Worm (Caenorhabditis elegans) whole organism, L1 larva: ENCODE measurements around the gene srt-27.
A peak's percentile ranks its signal among the peaks of the same experiment; 100 is the strongest.

Source experiments
- C04F5.9 ChIP-seq: sonication (generic microtip); optimal IDR thresholded peaks from 2 replicates; lab custom pipeline; 2016; ENCODE audit warnings: missing genetic modification characterization, missing compliant biosample characterization
- C34B4.2 ChIP-seq: sonication (generic microtip); optimal IDR thresholded peaks from 2 replicates; lab custom pipeline; 2017; ENCODE audit warnings: mild to moderate bottlenecking, missing genetic modification characterization, missing compliant biosample characterization
- alr-1 ChIP-seq: fragments of 200-800 bp; sonication (Bioruptor generic); optimal IDR thresholded peaks from 2 replicates; lab custom pipeline; 2018; ENCODE audit warnings: borderline replicate concordance, mild to moderate bottlenecking, missing genetic modification characterization, missing compliant biosample characterization
- aly-2 ChIP-seq: fragments of 150-350 bp; optimal IDR thresholded peaks from 2 replicates; lab custom pipeline; 2014; ENCODE audit warnings: missing biosample characterization, missing genetic modification characterization
- ama-1 ChIP-seq: fragments of 150-350 bp; optimal IDR thresholded peaks from 2 replicates; lab custom pipeline; 2014
- ceh-63 ChIP-seq: fragments of 200-800 bp; sonication (Bioruptor generic); optimal IDR thresholded peaks from 2 replicates; lab custom pipeline; 2018; ENCODE audit warnings: mild to moderate bottlenecking, missing genetic modification characterization, missing compliant biosample characterization
- ceh-8 ChIP-seq: fragments of 200-800 bp; sonication (Bioruptor generic); optimal IDR thresholded peaks from 2 replicates; lab custom pipeline; 2018; ENCODE audit warnings: mild to moderate bottlenecking, missing genetic modification characterization, moderate library complexity, missing compliant biosample characterization
- ceh-90 ChIP-seq: sonication (generic microtip); optimal IDR thresholded peaks from 2 replicates; lab custom pipeline; 2016; ENCODE audit warnings: missing genetic modification characterization, missing compliant biosample characterization
- ces-1 ChIP-seq: fragments of 150-350 bp; optimal IDR thresholded peaks from 2 replicates; lab custom pipeline; 2014; ENCODE audit warnings: missing biosample characterization, missing genetic modification reagents, missing genetic modification characterization
- efl-1 ChIP-seq, 4 experiments: fragments of 150-350 bp; optimal IDR thresholded peaks in 3 of 4; peaks in 1 of 4; 1 replicate in 1 of 4; 2 replicates in 3 of 4; lab custom pipeline; 2014; ENCODE audit warnings: missing biosample characterization in 2 of 4, missing genetic modification characterization in 2 of 4, missing genetic modification reagents in 2 of 4
- egl-13 ChIP-seq: sonication (generic microtip); optimal IDR thresholded peaks from 2 replicates; lab custom pipeline; 2016; ENCODE audit warnings: missing genotype, missing genetic modification reagents, missing genetic modification characterization, missing compliant biosample characterization
- egl-27 ChIP-seq, 2 experiments: fragments of 150-350 bp in 1 of 2; sonication (generic microtip); optimal IDR thresholded peaks; 3 replicates each; lab custom pipeline; 2017 to 2018; ENCODE audit warnings: missing biosample characterization in 2 of 2, missing genetic modification characterization in 2 of 2, missing genetic modification reagents in 2 of 2
- elt-3 ChIP-seq, 6 experiments: fragments of 150-350 bp in 1 of 6; sonication (generic microtip); optimal IDR thresholded peaks; 2 replicates each; lab custom pipeline; 2017 to 2018; ENCODE audit warnings: missing biosample characterization in 6 of 6, missing genetic modification characterization in 6 of 6, inconsistent platforms in 1 of 6
- ets-5 ChIP-seq: fragments of 200-800 bp; sonication (Bioruptor generic); IDR thresholded peaks from 2 replicates; pipeline ENCODE4 v1.3.6; 2022; ENCODE audit warnings: missing genetic modification characterization, missing compliant biosample characterization
- hlh-17 ChIP-seq: fragments of 200-800 bp; sonication (Bioruptor generic); optimal IDR thresholded peaks from 2 replicates; lab custom pipeline; 2018; ENCODE audit warnings: missing genetic modification characterization, mild to moderate bottlenecking, missing compliant biosample characterization, moderate library complexity, borderline replicate concordance
- hpl-2 ChIP-seq: fragments of 150-350 bp; optimal IDR thresholded peaks from 2 replicates; lab custom pipeline; 2014; ENCODE audit warnings: missing biosample characterization, missing genetic modification reagents, missing genetic modification characterization
- lin-13 ChIP-seq: fragments of 150-350 bp; optimal IDR thresholded peaks from 2 replicates; lab custom pipeline; 2014; ENCODE audit warnings: missing biosample characterization, missing genetic modification reagents, missing genetic modification characterization
- lin-14 ChIP-seq: fragments of 200-800 bp; sonication (Bioruptor generic); optimal IDR thresholded peaks from 2 replicates; lab custom pipeline; 2018; ENCODE audit warnings: mild to moderate bottlenecking, missing genetic modification characterization, moderate library complexity, missing compliant biosample characterization
- lin-39 ChIP-seq: fragments of 150-350 bp; optimal IDR thresholded peaks from 2 replicates; lab custom pipeline; 2014; ENCODE audit warnings: missing biosample characterization, missing genetic modification reagents, missing genetic modification characterization
- mdl-1 ChIP-seq, 2 experiments: fragments of 150-350 bp; optimal IDR thresholded peaks; 2 replicates each; lab custom pipeline; 2014 to 2017; ENCODE audit warnings: missing biosample characterization in 2 of 2, missing genetic modification characterization in 2 of 2, inconsistent platforms in 1 of 2
- mef-2 ChIP-seq: fragments of 150-350 bp; optimal IDR thresholded peaks from 2 replicates; lab custom pipeline; 2014; ENCODE audit warnings: missing biosample characterization, missing genetic modification characterization
- mep-1 ChIP-seq: fragments of 150-350 bp; optimal IDR thresholded peaks from 2 replicates; lab custom pipeline; 2014; ENCODE audit warnings: missing biosample characterization, missing genetic modification characterization
- nhr-76 ChIP-seq: sonication (generic microtip); optimal IDR thresholded peaks from 2 replicates; lab custom pipeline; 2017; ENCODE audit warnings: missing biosample characterization, missing genetic modification characterization
- nhr-85 ChIP-seq: sonication (generic microtip); peaks from one replicate; lab custom pipeline; 2016; ENCODE audit warnings: missing genetic modification characterization, inconsistent platforms, missing compliant biosample characterization
- nhr-90 ChIP-seq: sonication (generic microtip); optimal IDR thresholded peaks from 2 replicates; lab custom pipeline; 2016; ENCODE audit warnings: mild to moderate bottlenecking, missing genetic modification characterization, missing compliant biosample characterization; ENCODE audit not compliant: poor library complexity
- pag-3 ChIP-seq: sonication (generic microtip); optimal IDR thresholded peaks from 2 replicates; lab custom pipeline; 2017; ENCODE audit warnings: missing genetic modification characterization, mild to moderate bottlenecking, missing compliant biosample characterization, antibody characterized with exemption, borderline replicate concordance; ENCODE audit not compliant: insufficient read depth
- pqm-1 ChIP-seq: sonication (generic microtip); optimal IDR thresholded peaks from 3 replicates; lab custom pipeline; 2017; ENCODE audit warnings: missing biosample characterization, missing genetic modification characterization
- skn-1 ChIP-seq: fragments of 150-350 bp; optimal IDR thresholded peaks from 2 replicates; lab custom pipeline; 2014; ENCODE audit warnings: missing biosample characterization, missing genetic modification characterization
- sox-4 ChIP-seq: sonication (generic microtip); optimal IDR thresholded peaks from 2 replicates; lab custom pipeline; 2016; ENCODE audit warnings: missing genetic modification characterization, missing compliant biosample characterization
- tbx-2 ChIP-seq: sonication (generic microtip); optimal IDR thresholded peaks from 2 replicates; lab custom pipeline; 2016; ENCODE audit warnings: missing genetic modification characterization, missing compliant biosample characterization
- tlp-1 ChIP-seq: fragments of 150-350 bp; optimal IDR thresholded peaks from 2 replicates; lab custom pipeline; 2014; ENCODE audit warnings: missing biosample characterization, missing genetic modification characterization
- unc-130 ChIP-seq: fragments of 150-350 bp; optimal IDR thresholded peaks from 2 replicates; lab custom pipeline; 2017; ENCODE audit warnings: missing biosample characterization, missing genetic modification characterization, inconsistent platforms
- unc-86 ChIP-seq: sonication (generic microtip); optimal IDR thresholded peaks from 2 replicates; lab custom pipeline; 2016; ENCODE audit warnings: missing genetic modification characterization, missing compliant biosample characterization
- unc-98 ChIP-seq: fragments of 200-800 bp; sonication (Bioruptor generic); IDR thresholded peaks from 2 replicates; pipeline ENCODE4 v1.3.6; 2022; ENCODE audit warnings: missing genetic modification characterization, missing compliant biosample characterization
- zip-4 ChIP-seq: fragments of 200-800 bp; sonication (Bioruptor generic); optimal IDR thresholded peaks from 2 replicates; lab custom pipeline; 2018; ENCODE audit warnings: mild to moderate bottlenecking, missing genetic modification characterization, moderate library complexity, missing compliant biosample characterization

The srt-27 gene

DNA sequence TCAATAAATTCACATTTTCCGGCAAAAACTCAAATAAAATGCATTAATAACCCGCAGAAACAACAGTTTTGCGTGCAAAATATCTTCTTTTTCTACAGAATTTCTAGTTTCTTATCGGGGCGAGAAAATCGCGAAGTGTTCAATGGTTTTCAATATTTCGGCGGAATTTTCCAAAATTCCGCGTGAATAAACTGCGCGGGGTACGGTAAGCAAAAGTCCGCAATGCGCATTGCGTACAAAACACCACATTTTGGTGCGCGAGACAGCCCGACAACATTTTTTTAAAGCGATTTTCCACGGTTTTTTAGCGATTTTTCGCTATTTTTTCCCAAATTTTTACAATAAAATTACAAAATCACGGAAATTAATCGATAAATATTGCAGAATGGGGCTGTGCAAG is 26.3 kb downstream of the srt-27 start, which contains the start of gene Y45G12B.2 (continued):
- TF ChIP-seq sox-4 (tag; lab: Kevin White, UChicago) (no peak), egl-13 (no peak), tlp-1 (tag; lab: Kevin White, UChicago) (no peak), ama-1 (lab: Kevin White, UChicago) (no peak), unc-130 (tag; lab: Kevin White, UChicago) (peak; percentile 55)

DNA sequence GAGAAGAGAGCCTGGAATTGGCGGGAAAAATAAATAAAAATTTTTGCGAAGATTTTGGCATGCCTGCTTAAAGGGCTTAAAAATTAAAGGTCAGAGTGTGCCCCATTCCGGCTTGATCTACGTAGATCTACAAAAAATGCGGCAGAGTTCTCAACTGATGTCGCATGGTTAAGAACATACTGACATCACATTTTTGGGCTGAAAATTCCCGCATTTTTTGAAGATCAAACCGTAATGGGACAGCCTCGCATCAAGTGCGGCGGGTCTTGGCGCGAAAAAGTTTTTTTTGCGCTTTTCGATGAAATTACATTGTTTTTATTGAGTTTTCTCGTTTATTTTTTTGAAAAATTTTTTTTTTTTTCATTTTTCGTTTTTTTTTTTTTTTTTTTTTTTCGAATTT is 29.7 kb downstream of the srt-27 start:
- TF ChIP-seq ceh-90 (tag; lab: Kevin White, UChicago): no peak
- no peak for TF ChIP-seq nhr-76 (tag; lab: Kevin White, UChicago)
- no peak for TF ChIP-seq unc-86 (tag; lab: Kevin White, UChicago)
- no peak for TF ChIP-seq tbx-2 (tag; lab: Kevin White, UChicago)
- TF ChIP-seq mep-1 (tag; lab: Kevin White, UChicago): no peak
- no peak for TF ChIP-seq hlh-17 (GFP tag; lab: Kevin White, UChicago)
- no peak for TF ChIP-seq ets-5 (GFP tag; lab: Robert Waterston, UW)
- TF ChIP-seq nhr-90 (tag; lab: Kevin White, UChicago): no peak
- TF ChIP-seq ces-1 (GFP tag; lab: Kevin White, UChicago): no peak
- no peak for TF ChIP-seq pqm-1 (tag; lab: Kevin White, UChicago)
- TF ChIP-seq egl-27 (tag; optimal IDR thresholded peaks at IDR 0.05; lab: Kevin White, UChicago): no peak
- TF ChIP-seq mef-2 (tag; lab: Kevin White, UChicago): no peak
- TF ChIP-seq C04F5.9 (tag; lab: Kevin White, UChicago): no peak
- no peak for TF ChIP-seq ceh-8 (GFP tag; lab: Kevin White, UChicago)
- no peak for TF ChIP-seq lin-14 (GFP tag; lab: Kevin White, UChicago)
- no peak for TF ChIP-seq nhr-85 (tag; lab: Kevin White, UChicago)
- TF ChIP-seq lin-39 (tag; lab: Kevin White, UChicago): no peak
- TF ChIP-seq zip-4 (GFP tag; lab: Kevin White, UChicago): no peak

DNA sequence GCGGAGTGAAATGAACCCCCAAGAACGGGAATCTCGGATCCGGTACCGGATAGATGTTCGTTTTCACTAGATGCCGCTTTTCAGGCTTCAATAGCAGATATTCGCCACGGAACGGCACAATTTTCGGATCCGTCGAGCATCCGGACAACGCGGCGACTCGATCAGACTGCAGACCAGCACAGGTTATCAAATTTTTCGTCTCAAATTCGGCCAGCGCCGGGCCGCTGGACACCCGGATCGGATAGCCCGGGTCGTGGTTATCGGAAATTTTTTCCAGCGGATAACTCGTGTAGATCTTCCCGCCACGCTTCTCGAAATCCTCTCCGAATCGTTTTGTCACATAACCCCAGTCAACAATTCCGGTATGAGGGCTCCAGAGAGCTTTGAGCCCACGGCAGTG is 30.2 kb downstream of the srt-27 start:
- TF ChIP-seq unc-98 (GFP tag; lab: Robert Waterston, UW) (no peak), lin-13 (no peak), unc-130 (tag; lab: Kevin White, UChicago) (no peak), mdl-1 (tag; optimal IDR thresholded peaks at IDR 0.05; lab: Kevin White, UChicago) (no peak), elt-3 (tag; optimal IDR thresholded peaks at IDR 0.05; lab: Kevin White, UChicago) (no peak), hpl-2 (no peak), mep-1 (tag; lab: Kevin White, UChicago) (no peak), ceh-63 (GFP tag; lab: Kevin White, UChicago) (no peak), pag-3 (tag; lab: Kevin White, UChicago) (no peak)

DNA sequence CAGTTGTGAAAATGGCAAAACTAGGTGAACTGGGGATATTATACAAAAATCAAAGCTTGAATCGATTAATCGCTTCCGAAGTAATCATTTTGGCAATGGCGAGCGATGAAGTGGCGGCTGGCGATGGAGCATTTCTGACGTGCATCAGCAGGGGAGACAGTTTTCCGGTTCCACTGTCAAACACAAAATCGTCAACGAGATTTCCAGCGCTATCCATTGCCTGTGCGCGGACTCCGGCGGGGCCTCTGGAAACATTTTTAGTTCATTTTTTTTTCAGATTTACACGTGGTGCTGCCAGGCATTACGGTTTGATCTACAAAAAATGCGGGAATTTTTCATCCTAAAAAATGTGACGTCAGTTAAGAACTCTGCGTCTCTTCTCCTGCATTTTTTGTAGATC is 32.1 kb downstream of the srt-27 start:
- no peak for TF ChIP-seq aly-2 (tag; lab: Kevin White, UChicago)
- TF ChIP-seq efl-1 (optimal IDR thresholded peaks at IDR 0.05; lab: Kevin White, UChicago): no peak
- TF ChIP-seq efl-1 (GFP tag; optimal IDR thresholded peaks at IDR 0.05 in 1 of 2; lab: Kevin White, UChicago): peak in 1 of 2 experiments; percentile 37

DNA sequence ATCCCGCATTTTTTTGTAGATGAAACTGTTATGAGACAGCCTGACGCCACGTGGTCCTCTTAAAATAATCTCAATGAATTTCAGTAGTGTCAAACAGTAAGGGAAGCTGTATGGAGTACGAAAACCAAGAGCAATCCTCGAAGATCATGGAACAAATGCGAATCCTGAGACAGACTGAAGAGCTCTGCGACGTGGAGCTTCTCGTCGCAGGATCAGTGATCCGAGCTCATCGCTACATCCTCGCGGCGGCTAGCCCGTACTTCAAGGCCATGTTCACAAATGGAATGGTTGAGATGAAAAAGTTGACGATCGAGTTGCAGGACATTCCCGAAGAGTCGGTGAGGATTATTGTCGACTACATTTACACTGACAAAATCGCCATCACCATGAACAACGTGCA is 36.4 kb downstream of the srt-27 start:
- TF ChIP-seq skn-1 (no peak), sox-4 (tag; lab: Kevin White, UChicago) (no peak), mdl-1 (tag; optimal IDR thresholded peaks at IDR 0.05; lab: Kevin White, UChicago) (no peak), unc-130 (tag; lab: Kevin White, UChicago) (no peak), hlh-17 (GFP tag; lab: Kevin White, UChicago) (no peak), alr-1 (tag; lab: Kevin White, UChicago) (no peak), C34B4.2 (no peak)
